Worm (Caenorhabditis elegans) whole organism, mixed stage, embryonic: ENCODE measurements around the gene ZK1251.3.

Source experiments
- cnd-1 ChIP-seq: fragments of 200-800 bp; sonication (Bioruptor generic); optimal IDR thresholded peaks from 2 replicates; lab custom pipeline; 2018; ENCODE audit warnings: mild to moderate bottlenecking, missing genetic modification characterization, missing compliant biosample characterization
- drap-1 ChIP-seq: fragments of 200-800 bp; sonication (Bioruptor generic); optimal IDR thresholded peaks from 3 replicates; lab custom pipeline; 2018; ENCODE audit warnings: mild to moderate bottlenecking, missing genetic modification characterization, missing compliant biosample characterization
- elt-1 ChIP-seq: sonication (generic microtip); optimal IDR thresholded peaks from 2 replicates; lab custom pipeline; 2017; ENCODE audit warnings: missing genetic modification characterization, mild to moderate bottlenecking, missing compliant biosample characterization, antibody characterized with exemption, moderate library complexity, borderline replicate concordance; ENCODE audit not compliant: insufficient read depth
- lin-13 ChIP-seq: fragments of 150-350 bp; optimal IDR thresholded peaks from 2 replicates; lab custom pipeline; 2014; ENCODE audit warnings: missing biosample characterization, missing genetic modification characterization
- mab-5 ChIP-seq: fragments of 150-350 bp; optimal IDR thresholded peaks from 2 replicates; lab custom pipeline; 2014; ENCODE audit warnings: missing biosample characterization, missing genetic modification characterization
- nhr-2 ChIP-seq: fragments of 150-350 bp; optimal IDR thresholded peaks from 2 replicates; lab custom pipeline; 2014; ENCODE audit warnings: missing biosample characterization, missing genetic modification characterization
- nhr-237 ChIP-seq: fragments of 150-350 bp; optimal IDR thresholded peaks from 2 replicates; lab custom pipeline; 2014; ENCODE audit warnings: missing biosample characterization, missing genetic modification characterization
- nhr-76 ChIP-seq: sonication (generic microtip); optimal IDR thresholded peaks from 2 replicates; lab custom pipeline; 2017; ENCODE audit warnings: missing biosample characterization, missing genetic modification characterization
- pha-4 ChIP-seq: fragments of 150-350 bp; optimal IDR thresholded peaks from 2 replicates; lab custom pipeline; 2018; ENCODE audit warnings: missing biosample characterization, missing genetic modification reagents, missing genetic modification characterization
- sem-2 ChIP-seq: fragments of 200-800 bp; sonication (Bioruptor generic); optimal IDR thresholded peaks from 2 replicates; lab custom pipeline; 2018; ENCODE audit warnings: mild to moderate bottlenecking, missing genetic modification characterization, missing compliant biosample characterization
- unc-120 ChIP-seq: sonication (generic microtip); optimal IDR thresholded peaks from 2 replicates; lab custom pipeline; 2017; ENCODE audit warnings: missing genetic modification characterization, missing compliant biosample characterization; ENCODE audit not compliant: poor library complexity, severe bottlenecking
- unc-39 ChIP-seq: fragments of 150-350 bp; optimal IDR thresholded peaks from 2 replicates; lab custom pipeline; 2014; ENCODE audit warnings: missing biosample characterization, missing genetic modification characterization
- unc-62 ChIP-seq: fragments of 150-350 bp; optimal IDR thresholded peaks from 2 replicates; lab custom pipeline; 2014; ENCODE audit warnings: missing biosample characterization, missing genetic modification reagents, missing genetic modification characterization

DNA sequence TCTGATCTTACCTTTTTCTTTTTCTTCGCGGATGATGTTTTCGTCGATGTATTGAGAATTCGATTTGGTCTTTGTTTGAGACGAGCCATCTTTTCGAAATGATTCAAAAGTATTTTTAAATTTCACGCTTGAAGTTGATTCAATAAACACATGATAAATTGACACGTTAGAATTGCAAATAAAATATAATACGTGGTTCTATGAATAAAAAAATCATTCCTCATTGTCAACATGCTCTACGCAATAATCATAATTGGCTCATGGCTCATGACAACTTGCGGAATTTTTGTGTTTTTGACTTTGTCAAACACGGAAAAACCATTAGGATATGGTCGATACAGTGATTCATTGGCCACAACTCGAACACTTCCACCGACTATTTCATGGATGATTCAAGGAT, at the start of gene ZK1251.3, which contains the start of gene htas-1:
- no peak for TF ChIP-seq mab-5
- TF ChIP-seq lin-13 (tag; lab: Kevin White, UChicago): no peak
- no peak for TF ChIP-seq cnd-1 (tag; lab: Kevin White, UChicago)
- TF ChIP-seq pha-4 (tag; lab: Kevin White, UChicago): no peak
- TF ChIP-seq unc-62 (GFP tag; lab: Kevin White, UChicago): no peak
- TF ChIP-seq sem-2 (GFP tag; lab: Kevin White, UChicago): no peak
- no peak for TF ChIP-seq nhr-237 (tag; lab: Kevin White, UChicago)
- no peak for TF ChIP-seq drap-1 (GFP tag; lab: Kevin White, UChicago)
- TF ChIP-seq elt-1 (tag; lab: Kevin White, UChicago): no peak
- no peak for TF ChIP-seq unc-39
- TF ChIP-seq unc-120 (tag; lab: Kevin White, UChicago): no peak
- TF ChIP-seq nhr-2 (tag; lab: Kevin White, UChicago): no peak
- no peak for TF ChIP-seq nhr-76 (tag; lab: Kevin White, UChicago)
